Fruit fly (Drosophila melanogaster): ENCODE results near the gene CG9988.

The CG9988 gene

dm6 chr3R:28599238-28600127 is 36.7 kb upstream of the CG9988 start, which contains the start of the genes Noa36 and Hrb98DE (continued):
- TF ChIP-seq pan (optimal IDR thresholded peaks at IDR 0.05) (no peak), pan (GFP tag; optimal IDR thresholded peaks at IDR 0.05 in 1 of 2, IDR thresholded peaks at IDR 0.05 in 1 of 2) (peak in 1 of 2 experiments; percentile 49), cato (GFP tag; optimal IDR thresholded peaks at IDR 0.05; ENCODE audit: borderline replicate concordance) (no peak), CG11456 (GFP tag; IDR thresholded peaks at IDR 0.05) (peak; percentile 83), pb (GFP tag; optimal IDR thresholded peaks at IDR 0.05) (no peak), NC2β (GFP tag; optimal IDR thresholded peaks at IDR 0.05) (no peak), Hr3 (GFP tag; optimal IDR thresholded peaks at IDR 0.05) (peak; percentile 83), chif (GFP tag; optimal IDR thresholded peaks at IDR 0.05) (peak; percentile 20 to 57), CG13424 (tag; optimal IDR thresholded peaks at IDR 0.05) (peak; percentile 40), dan (GFP tag; IDR thresholded peaks at IDR 0.05) (no peak), Ssrp (tag; optimal IDR thresholded peaks at IDR 0.05) (peak; percentile 18), oc (tag; optimal IDR thresholded peaks at IDR 0.05) (no peak), C15 (GFP tag; IDR thresholded peaks at IDR 0.05) (no peak), CG7271 (tag; optimal IDR thresholded peaks at IDR 0.05) (no peak), tx (GFP tag; optimal IDR thresholded peaks at IDR 0.05) (no peak), CG4404 (GFP tag; IDR thresholded peaks at IDR 0.05) (peak; percentile 59), salm (tag; optimal IDR thresholded peaks at IDR 0.05) (no peak), CG14667 (GFP tag; IDR thresholded peaks at IDR 0.05) (peak; percentile 38; the same call in 1 of the 2 replicates), ac (GFP tag; optimal IDR thresholded peaks at IDR 0.05) (no peak), CG11093 (GFP tag; IDR thresholded peaks at IDR 0.05) (peak; percentile 50; the same call in 1 of the 3 replicates), CG12744 (GFP tag; optimal IDR thresholded peaks at IDR 0.05) (no peak), CG4707 (GFP tag; optimal IDR thresholded peaks at IDR 0.05) (no peak), CG14860 (GFP tag; IDR thresholded peaks at IDR 0.05; ENCODE audit: partially characterized antibody) (no peak), CG32532 (GFP tag; IDR thresholded peaks at IDR 0.05) (peak; percentile 70), da (GFP tag; optimal IDR thresholded peaks at IDR 0.05) (no peak), Pdp1 (GFP tag; optimal IDR thresholded peaks at IDR 0.05) (peak; percentile 26 to 41), Hand (GFP tag; optimal IDR thresholded peaks at IDR 0.05) (no peak), CG10959 (GFP tag; IDR thresholded peaks at IDR 0.05) (no peak; the same call in 1 of the 2 replicates)

- TF ChIP-seq sob (GFP tag; IDR thresholded peaks at IDR 0.05) (no peak), CG15601 (tag; optimal IDR thresholded peaks at IDR 0.05) (peak; percentile 4), Neu2 (GFP tag; optimal IDR thresholded peaks at IDR 0.05; ENCODE audit: borderline replicate concordance) (no peak), Dek (tag; optimal IDR thresholded peaks at IDR 0.05) (no peak), Dp (GFP tag; optimal IDR thresholded peaks at IDR 0.05) (peak; percentile 1), NC2β (GFP tag; optimal IDR thresholded peaks at IDR 0.05) (peak; percentile 6), Doc2 (GFP tag; IDR thresholded peaks at IDR 0.05) (no peak), Lhr (GFP tag; optimal IDR thresholded peaks at IDR 0.05) (peak; percentile 46), bigmax (GFP tag; optimal IDR thresholded peaks at IDR 0.05) (peak; percentile 99), CG30020 (tag; optimal IDR thresholded peaks at IDR 0.05) (peak; percentile 16), CG9215 (GFP tag; IDR thresholded peaks at IDR 0.05) (no peak), grau (tag; optimal IDR thresholded peaks at IDR 0.05) (no peak), psq (GFP tag; optimal IDR thresholded peaks at IDR 0.05) (no peak), lilli (GFP tag; optimal IDR thresholded peaks at IDR 0.05) (peak; percentile 34), CG17186 (GFP tag; optimal IDR thresholded peaks at IDR 0.05) (peak; percentile 52), CG18599 (GFP tag; optimal IDR thresholded peaks at IDR 0.05) (no peak), CG6813 (GFP tag; optimal IDR thresholded peaks at IDR 0.05) (peak; percentile 13), Drgx (GFP tag; IDR thresholded peaks at IDR 0.05) (no peak), CG15269 (tag; optimal IDR thresholded peaks at IDR 0.05) (no peak), ci (GFP tag; IDR thresholded peaks at IDR 0.05) (peak; percentile 23; the same call in 1 of the 3 replicates), Abd-B (GFP tag; optimal IDR thresholded peaks at IDR 0.05) (no peak)
Observed at dm6 chr3R:28600144-28600792, 35.9 kb upstream of the CG9988 start.

All from whole organism, embryonic.